Worm (Caenorhabditis elegans) whole organism, midembryonic: Measurements from ENCODE around the gene sra-29.

Source experiments
- flt-1 ChIP-seq: fragments of 200-800 bp; sonication (Bioruptor generic); IDR thresholded peaks from 2 replicates; pipeline ENCODE4 v1.3.6; 2022; ENCODE audit warnings: missing genetic modification characterization, missing compliant biosample characterization
- klf-2 ChIP-seq: fragments of 200-800 bp; sonication (Bioruptor generic); conservative IDR thresholded peaks from 2 replicates; pipeline ENCODE4 v1.3.6; 2022; ENCODE audit warnings: missing genetic modification reagents, missing genetic modification characterization, missing compliant biosample characterization
- med-1 ChIP-seq: sonication (generic microtip); optimal IDR thresholded peaks from 2 replicates; lab custom pipeline; 2017; ENCODE audit warnings: missing genetic modification characterization, mild to moderate bottlenecking, missing compliant biosample characterization, antibody characterized with exemption, missing genetic modification reagents; ENCODE audit not compliant: insufficient read depth
- ztf-23 ChIP-seq: fragments of 200-800 bp; sonication (Bioruptor generic); IDR thresholded peaks from 2 replicates; pipeline ENCODE4 v1.3.6; 2022; ENCODE audit warnings: missing genetic modification reagents, missing genetic modification characterization, missing compliant biosample characterization
- ztf-29 ChIP-seq: fragments of 200-800 bp; sonication (Bioruptor generic); IDR thresholded peaks from 2 replicates; pipeline ENCODE4 v1.3.6; 2022; ENCODE audit warnings: missing genetic modification reagents, missing genetic modification characterization, missing compliant biosample characterization

ce11 chrII:6531940-6532339, 43.6 kb downstream of the sra-29 start, which contains the start of gene abcx-1:
- TF ChIP-seq flt-1 (no peak), ztf-23 (GFP tag; lab: Robert Waterston, UW) (no peak), klf-2 (GFP tag; lab: Robert Waterston, UW) (no peak), med-1 (GFP tag; lab: Kevin White, UChicago) (no peak), ztf-29 (GFP tag; lab: Robert Waterston, UW) (no peak)
